Worm (Caenorhabditis elegans) whole organism, L1 larva: ENCODE results near the gene C07E3.9.

Source experiments
- C34B4.2 ChIP-seq: sonication (generic microtip); optimal IDR thresholded peaks from 2 replicates; lab custom pipeline; 2017; ENCODE audit warnings: mild to moderate bottlenecking, missing genetic modification characterization, missing compliant biosample characterization
- Y116A8C.19 ChIP-seq: sonication (generic microtip); optimal IDR thresholded peaks from 2 replicates; lab custom pipeline; 2016; ENCODE audit warnings: missing compliant biosample characterization, missing genetic modification characterization, borderline replicate concordance
- aha-1 ChIP-seq: fragments of 150-350 bp; optimal IDR thresholded peaks from 2 replicates; lab custom pipeline; 2014; ENCODE audit warnings: missing biosample characterization, missing genetic modification characterization
- alr-1 ChIP-seq: fragments of 200-800 bp; sonication (Bioruptor generic); optimal IDR thresholded peaks from 2 replicates; lab custom pipeline; 2018; ENCODE audit warnings: borderline replicate concordance, mild to moderate bottlenecking, missing genetic modification characterization, missing compliant biosample characterization
- aly-2 ChIP-seq: fragments of 150-350 bp; optimal IDR thresholded peaks from 2 replicates; lab custom pipeline; 2014; ENCODE audit warnings: missing biosample characterization, missing genetic modification characterization
- ama-1 ChIP-seq: fragments of 150-350 bp; optimal IDR thresholded peaks from 2 replicates; lab custom pipeline; 2014
- ceh-63 ChIP-seq: fragments of 200-800 bp; sonication (Bioruptor generic); optimal IDR thresholded peaks from 2 replicates; lab custom pipeline; 2018; ENCODE audit warnings: mild to moderate bottlenecking, missing genetic modification characterization, missing compliant biosample characterization
- ceh-8 ChIP-seq: fragments of 200-800 bp; sonication (Bioruptor generic); optimal IDR thresholded peaks from 2 replicates; lab custom pipeline; 2018; ENCODE audit warnings: mild to moderate bottlenecking, missing genetic modification characterization, moderate library complexity, missing compliant biosample characterization
- ceh-82 ChIP-seq, 3 experiments: fragments of 150-350 bp in 1 of 3; sonication (generic microtip) in 2 of 3; optimal IDR thresholded peaks; 2 replicates each; lab custom pipeline; 2014 to 2017; ENCODE audit warnings: missing biosample characterization in 3 of 3, missing genetic modification characterization in 3 of 3
- ceh-88 ChIP-seq: fragments of 200-800 bp; sonication (Bioruptor generic); IDR thresholded peaks from 2 replicates; pipeline ENCODE4 v1.3.6; 2022; ENCODE audit warnings: missing genetic modification characterization, missing compliant biosample characterization
- dpl-1 ChIP-seq, 3 experiments: fragments of 150-350 bp in 2 of 3; sonication (generic microtip) in 1 of 3; optimal IDR thresholded peaks; 2 replicates each; lab custom pipeline; 2014 to 2017; ENCODE audit warnings: missing biosample characterization in 3 of 3, missing genetic modification characterization in 3 of 3, missing genetic modification reagents in 3 of 3
- dsc-1 ChIP-seq: sonication (generic microtip); optimal IDR thresholded peaks from 2 replicates; lab custom pipeline; 2016; ENCODE audit warnings: mild to moderate bottlenecking, missing genetic modification characterization, missing compliant biosample characterization
- efl-1 ChIP-seq, 4 experiments: fragments of 150-350 bp; optimal IDR thresholded peaks in 3 of 4; peaks in 1 of 4; 1 replicate in 1 of 4; 2 replicates in 3 of 4; lab custom pipeline; 2014; ENCODE audit warnings: missing biosample characterization in 2 of 4, missing genetic modification characterization in 2 of 4, missing genetic modification reagents in 2 of 4
- egl-13 ChIP-seq: sonication (generic microtip); optimal IDR thresholded peaks from 2 replicates; lab custom pipeline; 2016; ENCODE audit warnings: missing genotype, missing genetic modification reagents, missing genetic modification characterization, missing compliant biosample characterization
- egl-27 ChIP-seq, 2 experiments: fragments of 150-350 bp in 1 of 2; sonication (generic microtip); optimal IDR thresholded peaks; 3 replicates each; lab custom pipeline; 2017 to 2018; ENCODE audit warnings: missing biosample characterization in 2 of 2, missing genetic modification characterization in 2 of 2, missing genetic modification reagents in 2 of 2
- elt-2 ChIP-seq: sonication (generic microtip); optimal IDR thresholded peaks from 2 replicates; lab custom pipeline; 2016; ENCODE audit warnings: missing genetic modification characterization, mild to moderate bottlenecking, inconsistent platforms, missing compliant biosample characterization, missing genetic modification reagents
- fkh-10 ChIP-seq: sonication (generic microtip); optimal IDR thresholded peaks from 2 replicates; lab custom pipeline; 2017; ENCODE audit warnings: missing biosample characterization, missing genetic modification reagents, missing genetic modification characterization
- fkh-8 ChIP-seq: sonication (generic microtip); optimal IDR thresholded peaks from 2 replicates; lab custom pipeline; 2016; ENCODE audit warnings: mild to moderate bottlenecking, missing genetic modification characterization, missing compliant biosample characterization
- grh-1 ChIP-seq: fragments of 200-800 bp; sonication (Bioruptor generic); IDR thresholded peaks from 2 replicates; pipeline ENCODE4 v1.3.6; 2022; ENCODE audit warnings: missing genetic modification reagents, missing genetic modification characterization, missing compliant biosample characterization
- hlh-17 ChIP-seq: fragments of 200-800 bp; sonication (Bioruptor generic); optimal IDR thresholded peaks from 2 replicates; lab custom pipeline; 2018; ENCODE audit warnings: missing genetic modification characterization, mild to moderate bottlenecking, missing compliant biosample characterization, moderate library complexity, borderline replicate concordance
- hpl-2 ChIP-seq: fragments of 150-350 bp; optimal IDR thresholded peaks from 2 replicates; lab custom pipeline; 2014; ENCODE audit warnings: missing biosample characterization, missing genetic modification reagents, missing genetic modification characterization
- lin-14 ChIP-seq: fragments of 200-800 bp; sonication (Bioruptor generic); optimal IDR thresholded peaks from 2 replicates; lab custom pipeline; 2018; ENCODE audit warnings: mild to moderate bottlenecking, missing genetic modification characterization, moderate library complexity, missing compliant biosample characterization
- lin-15B ChIP-seq: fragments of 150-350 bp; sonication (generic microtip); optimal IDR thresholded peaks from 3 replicates; lab custom pipeline; 2014; ENCODE audit warnings: missing biosample characterization, missing genetic modification characterization
- lin-35 ChIP-seq, 2 experiments: fragments of 150-350 bp; optimal IDR thresholded peaks; 2 replicates each; lab custom pipeline; 2014; ENCODE audit warnings: missing biosample characterization in 2 of 2, missing genetic modification characterization in 2 of 2, missing genetic modification reagents in 2 of 2
- lsy-2 ChIP-seq, 2 experiments: fragments of 150-350 bp; optimal IDR thresholded peaks; 2 replicates each; lab custom pipeline; 2014; ENCODE audit warnings: missing biosample characterization in 2 of 2, missing genetic modification characterization in 2 of 2
- mab-9 ChIP-seq: fragments of 200-800 bp; sonication (Bioruptor generic); IDR thresholded peaks from 2 replicates; pipeline ENCODE4 v1.3.6; 2022; ENCODE audit warnings: missing genetic modification reagents, missing genetic modification characterization, missing compliant biosample characterization
- mef-2 ChIP-seq: fragments of 150-350 bp; optimal IDR thresholded peaks from 2 replicates; lab custom pipeline; 2014; ENCODE audit warnings: missing biosample characterization, missing genetic modification characterization
- mep-1 ChIP-seq: fragments of 150-350 bp; optimal IDR thresholded peaks from 2 replicates; lab custom pipeline; 2014; ENCODE audit warnings: missing biosample characterization, missing genetic modification characterization
- nhr-12 ChIP-seq: sonication (generic microtip); optimal IDR thresholded peaks from 2 replicates; lab custom pipeline; 2017; ENCODE audit warnings: missing biosample characterization, missing genetic modification characterization
- nhr-47 ChIP-seq: sonication (generic microtip); optimal IDR thresholded peaks from 2 replicates; lab custom pipeline; 2016; ENCODE audit warnings: mild to moderate bottlenecking, missing genetic modification characterization, moderate library complexity, missing compliant biosample characterization
- nhr-77 ChIP-seq: fragments of 150-350 bp; optimal IDR thresholded peaks from 2 replicates; lab custom pipeline; 2014; ENCODE audit warnings: missing biosample characterization, missing genetic modification characterization
- nhr-85 ChIP-seq: sonication (generic microtip); peaks from one replicate; lab custom pipeline; 2016; ENCODE audit warnings: missing genetic modification characterization, inconsistent platforms, missing compliant biosample characterization
- nhr-90 ChIP-seq: sonication (generic microtip); optimal IDR thresholded peaks from 2 replicates; lab custom pipeline; 2016; ENCODE audit warnings: mild to moderate bottlenecking, missing genetic modification characterization, missing compliant biosample characterization; ENCODE audit not compliant: poor library complexity
- pax-3 ChIP-seq: fragments of 200-800 bp; sonication (Bioruptor generic); optimal IDR thresholded peaks from 2 replicates; lab custom pipeline; 2018; ENCODE audit warnings: mild to moderate bottlenecking, missing genetic modification characterization, moderate library complexity, missing compliant biosample characterization
- pqm-1 ChIP-seq: sonication (generic microtip); optimal IDR thresholded peaks from 3 replicates; lab custom pipeline; 2017; ENCODE audit warnings: missing biosample characterization, missing genetic modification characterization
- rnt-1 ChIP-seq: sonication (generic microtip); optimal IDR thresholded peaks from 2 replicates; lab custom pipeline; 2016; ENCODE audit warnings: mild to moderate bottlenecking, missing genetic modification characterization, moderate library complexity, missing compliant biosample characterization
- snpc-4 ChIP-seq: fragments of 150-350 bp; optimal IDR thresholded peaks from 2 replicates; lab custom pipeline; 2014; ENCODE audit warnings: missing biosample characterization, missing genetic modification characterization
- sptf-1 ChIP-seq: fragments of 150-350 bp; optimal IDR thresholded peaks from 2 replicates; lab custom pipeline; 2014; ENCODE audit warnings: missing biosample characterization, missing genetic modification characterization
- tlp-1 ChIP-seq: fragments of 150-350 bp; optimal IDR thresholded peaks from 2 replicates; lab custom pipeline; 2014; ENCODE audit warnings: missing biosample characterization, missing genetic modification characterization
- unc-130 ChIP-seq: fragments of 150-350 bp; optimal IDR thresholded peaks from 2 replicates; lab custom pipeline; 2017; ENCODE audit warnings: missing biosample characterization, missing genetic modification characterization, inconsistent platforms
- unc-98 ChIP-seq: fragments of 200-800 bp; sonication (Bioruptor generic); IDR thresholded peaks from 2 replicates; pipeline ENCODE4 v1.3.6; 2022; ENCODE audit warnings: missing genetic modification characterization, missing compliant biosample characterization
- zag-1 ChIP-seq: fragments of 150-350 bp; optimal IDR thresholded peaks from 2 replicates; lab custom pipeline; 2014; ENCODE audit warnings: missing biosample characterization, missing genetic modification characterization
- ztf-11 ChIP-seq, 2 experiments: sonication (generic microtip); optimal IDR thresholded peaks; 2 replicates each; lab custom pipeline; 2016 to 2017; ENCODE audit warnings: missing genetic modification characterization in 2 of 2, missing biosample characterization in 1 of 2, missing compliant biosample characterization in 1 of 2
- ztf-4 ChIP-seq: fragments of 150-350 bp; optimal IDR thresholded peaks from 2 replicates; lab custom pipeline; 2014; ENCODE audit warnings: missing biosample characterization, missing genetic modification characterization

C07E3.9 gene

ce11 chrII:10390854-10391253, 40.3 kb downstream of the C07E3.9 start, which contains the start of the genes T09F3.2 and T09F3.7:
Gene T09F3.2 (plus strand): TSS chrII:10391154.
Gene T09F3.7 (plus strand): TSS chrII:10391168.
- TF ChIP-seq rnt-1 (tag; lab: Kevin White, UChicago) (no peak), nhr-12 (tag; lab: Kevin White, UChicago) (no peak), lin-15B (tag; lab: Kevin White, UChicago) (no peak)

ce11 chrII:10393282-10394179, 43.0 kb downstream of the C07E3.9 start, which contains the start of gene gpd-1:
Gene gpd-1 (plus strand): TSS chrII:10394129.
- TF ChIP-seq unc-98, result no peak
- no peak for TF ChIP-seq ceh-8 (GFP tag; lab: Kevin White, UChicago)
- TF ChIP-seq nhr-85 (tag; lab: Kevin White, UChicago), result no peak
- no peak for TF ChIP-seq efl-1 (optimal IDR thresholded peaks at IDR 0.05; lab: Kevin White, UChicago)
- peak in 1 of 2 experiments; percentile 78 for TF ChIP-seq efl-1 (GFP tag; optimal IDR thresholded peaks at IDR 0.05 in 1 of 2; lab: Kevin White, UChicago)
- peak; percentile 20 for TF ChIP-seq elt-2 (tag; lab: Kevin White, UChicago)
- TF ChIP-seq lsy-2 (tag; optimal IDR thresholded peaks at IDR 0.05; lab: Kevin White, UChicago), result no peak
- TF ChIP-seq mab-9 (GFP tag; lab: Robert Waterston, UW), result no peak
- no peak for TF ChIP-seq ztf-4 (tag; lab: Kevin White, UChicago)

- TF ChIP-seq zag-1 (tag; lab: Kevin White, UChicago), result no peak
- peak in 1 of 2 experiments; percentile 85 for TF ChIP-seq ztf-11 (tag; optimal IDR thresholded peaks at IDR 0.05; lab: Kevin White, UChicago)
- TF ChIP-seq mab-9 (GFP tag; lab: Robert Waterston, UW), result no peak
- peak; percentile 58 to 66 for TF ChIP-seq lin-35 (GFP tag; optimal IDR thresholded peaks at IDR 0.05; lab: Kevin White, UChicago)
- TF ChIP-seq nhr-47 (tag; lab: Kevin White, UChicago), result peak; percentile 81
- peak; percentile 0 for TF ChIP-seq ztf-4 (tag; lab: Kevin White, UChicago)
- TF ChIP-seq mep-1 (tag; lab: Kevin White, UChicago), result peak; percentile 72
- no peak for TF ChIP-seq hpl-2
- TF ChIP-seq fkh-10 (GFP tag; lab: Kevin White, UChicago), result peak; percentile 21
- no peak for TF ChIP-seq pqm-1
- TF ChIP-seq ceh-82 (tag; optimal IDR thresholded peaks at IDR 0.05; lab: Kevin White, UChicago), result peak in 1 of 3 experiments; percentile 38
- TF ChIP-seq pax-3 (tag; lab: Kevin White, UChicago), result peak; percentile 76
- peak; percentile 28 for TF ChIP-seq lin-15B (tag; lab: Kevin White, UChicago)
- TF ChIP-seq fkh-8 (tag; lab: Kevin White, UChicago), result peak; percentile 59
- no peak for TF ChIP-seq tlp-1 (tag; lab: Kevin White, UChicago)
- TF ChIP-seq nhr-77 (tag; lab: Kevin White, UChicago), result no peak
- TF ChIP-seq Y116A8C.19 (tag; lab: Kevin White, UChicago), result peak; percentile 33
- TF ChIP-seq ceh-8 (GFP tag; lab: Kevin White, UChicago), result no peak
- no peak for TF ChIP-seq sptf-1 (tag; lab: Kevin White, UChicago)
- TF ChIP-seq unc-98, result no peak; the same call in 1 of the 2 replicates
- TF ChIP-seq aha-1, result no peak
- peak; percentile 71 for TF ChIP-seq lin-14 (GFP tag; lab: Kevin White, UChicago)
- no peak for TF ChIP-seq alr-1 (tag; lab: Kevin White, UChicago)
- TF ChIP-seq aly-2, result no peak
- peak; percentile 68 for TF ChIP-seq egl-13 (tag; lab: Kevin White, UChicago)
- no peak for TF ChIP-seq mef-2 (tag; lab: Kevin White, UChicago)
- no peak for TF ChIP-seq ceh-88 (GFP tag; lab: Robert Waterston, UW)
- TF ChIP-seq lsy-2 (tag; optimal IDR thresholded peaks at IDR 0.05; lab: Kevin White, UChicago), result peak; percentile 72 to 76
- peak; percentile 82 for TF ChIP-seq nhr-90
- TF ChIP-seq unc-130, result peak; percentile 44
- no peak for TF ChIP-seq ama-1
- TF ChIP-seq C34B4.2, result no peak
- TF ChIP-seq snpc-4 (tag; lab: Kevin White, UChicago), result peak; percentile 37
- TF ChIP-seq dpl-1 (GFP tag; optimal IDR thresholded peaks at IDR 0.05; lab: Kevin White, UChicago), result peak; percentile 44 to 68 (median 60)
- no peak for TF ChIP-seq ceh-63 (GFP tag; lab: Kevin White, UChicago)
- peak; percentile 34; the same call in 1 of the 2 replicates for TF ChIP-seq grh-1 (GFP tag; lab: Robert Waterston, UW)
- peak; percentile 83 for TF ChIP-seq dsc-1
- no peak for TF ChIP-seq egl-27 (tag; optimal IDR thresholded peaks at IDR 0.05; lab: Kevin White, UChicago)
- TF ChIP-seq hlh-17 (GFP tag; lab: Kevin White, UChicago), result no peak
Observed at ce11 chrII:10395303-10395757, 44.8 kb downstream of the C07E3.9 start, which contains the start of gene T09F3.4. Gene T09F3.4 (plus strand): TSS chrII:10395707.
